Fruit fly (Drosophila melanogaster) whole organism, embryonic: Measurements from ENCODE around the gene CG42540.

ENCODE experiments used
- Antp ChIP-seq: fragments of 200-800 bp; sonication (Bioruptor generic); optimal IDR thresholded peaks from 3 replicates; lab custom pipeline; 2016; ENCODE audit warnings: missing biosample characterization, missing genetic modification characterization
- Atf3 ChIP-seq: fragments of 200-800 bp; sonication (Bioruptor generic); optimal IDR thresholded peaks from 3 replicates; lab custom pipeline; 2016; ENCODE audit warnings: missing biosample characterization, missing genetic modification characterization
- Blimp-1 ChIP-seq: fragments of 200-800 bp; sonication (Bioruptor generic); optimal IDR thresholded peaks from 3 replicates; lab custom pipeline; 2018; ENCODE audit warnings: missing biosample characterization, missing genetic modification characterization, mild to moderate bottlenecking, moderate library complexity, missing genetic modification reagents
- Bteb2 ChIP-seq: fragments of 200-800 bp; sonication (Bioruptor generic); optimal IDR thresholded peaks from 2 replicates; lab custom pipeline; 2016; ENCODE audit warnings: missing biosample characterization, missing genetic modification characterization
- CG10543 ChIP-seq: fragments of 200-800 bp; sonication (Bioruptor generic); optimal IDR thresholded peaks from 3 replicates; lab custom pipeline; 2017; ENCODE audit warnings: missing biosample characterization, mild to moderate bottlenecking, missing genetic modification characterization, moderate library complexity
- CG13287 ChIP-seq: fragments of 200-800 bp; sonication (Bioruptor generic); IDR thresholded peaks from 2 replicates; pipeline ENCODE4 v1.3.6; 2022; ENCODE audit warnings: missing biosample characterization, missing genetic modification characterization; ENCODE audit not compliant: partially characterized antibody
- CG13296 ChIP-seq: fragments of 200-800 bp; sonication (Bioruptor generic); optimal IDR thresholded peaks from 3 replicates; lab custom pipeline; 2018; ENCODE audit warnings: missing biosample characterization, mild to moderate bottlenecking, missing genetic modification characterization
- CG17612 ChIP-seq: fragments of 200-800 bp; sonication (Bioruptor generic); IDR thresholded peaks from 2 replicates; pipeline ENCODE4 v1.3.6; 2022; ENCODE audit warnings: missing biosample characterization, missing genetic modification characterization
- CG17829 ChIP-seq: fragments of 200-800 bp; optimal IDR thresholded peaks from 2 replicates; lab custom pipeline; 2019; ENCODE audit warnings: missing biosample characterization, mild to moderate bottlenecking, missing genetic modification characterization, moderate library complexity
- CG3065 ChIP-seq: fragments of 200-800 bp; sonication (Bioruptor generic); optimal IDR thresholded peaks from 2 replicates; lab custom pipeline; 2016; ENCODE audit warnings: missing biosample characterization, missing genetic modification characterization
- CG31388 ChIP-seq: fragments of 200-800 bp; sonication (Bioruptor generic); optimal IDR thresholded peaks from 2 replicates; lab custom pipeline; 2016; ENCODE audit warnings: missing biosample characterization, missing genetic modification characterization
- CG6272 ChIP-seq: fragments of 200-800 bp; sonication (Bioruptor generic); IDR thresholded peaks from 2 replicates; pipeline ENCODE4 v1.3.6; 2022; ENCODE audit warnings: missing biosample characterization, missing genetic modification characterization
- CG6689 ChIP-seq: fragments of 200-800 bp; sonication (Bioruptor generic); IDR thresholded peaks from 2 replicates; pipeline ENCODE4 v1.3.6; 2022; ENCODE audit warnings: missing biosample characterization, missing genetic modification characterization
- CG7357 ChIP-seq: fragments of 200-800 bp; sonication (Bioruptor generic); IDR thresholded peaks from 3 replicates; pipeline ENCODE4 v1.3.6; 2022; ENCODE audit warnings: missing biosample characterization, missing genetic modification characterization
- CG7963 ChIP-seq: fragments of 200-800 bp; sonication (Bioruptor generic); IDR thresholded peaks from 3 replicates; pipeline ENCODE4 v1.3.6; 2022; ENCODE audit warnings: missing biosample characterization, missing genetic modification characterization; ENCODE audit not compliant: partially characterized antibody
- CG9797 ChIP-seq: fragments of 200-800 bp; sonication (Bioruptor generic); optimal IDR thresholded peaks from 3 replicates; lab custom pipeline; 2018; ENCODE audit warnings: missing biosample characterization, mild to moderate bottlenecking, missing genetic modification characterization
- Dek ChIP-seq: fragments of 200-800 bp; sonication (Bioruptor generic); optimal IDR thresholded peaks from 3 replicates; lab custom pipeline; 2019; ENCODE audit warnings: missing biosample characterization, mild to moderate bottlenecking, missing genetic modification characterization, moderate library complexity
- Dip2 ChIP-seq: fragments of 200-800 bp; sonication (Bioruptor generic); IDR thresholded peaks from 2 replicates; pipeline ENCODE4 v1.3.6; 2022; ENCODE audit warnings: missing biosample characterization, missing genetic modification characterization
- Eip74EF ChIP-seq, 2 experiments: fragments of 200-800 bp in 1 of 2; fragments of >200 bp in 1 of 2; sonication (Bioruptor generic) in 1 of 2; optimal IDR thresholded peaks; 2 replicates each; lab custom pipeline; 2017 to 2019; ENCODE audit warnings: missing biosample characterization in 2 of 2, missing genetic modification characterization in 2 of 2, mild to moderate bottlenecking in 1 of 2, moderate library complexity in 1 of 2
- Fer3 ChIP-seq: fragments of 200-800 bp; sonication (Bioruptor generic); optimal IDR thresholded peaks from 2 replicates; lab custom pipeline; 2018; ENCODE audit warnings: missing biosample characterization, mild to moderate bottlenecking, missing genetic modification characterization, moderate library complexity
- Hmx ChIP-seq: fragments of 200-800 bp; sonication (Bioruptor generic); optimal IDR thresholded peaks from 2 replicates; lab custom pipeline; 2016; ENCODE audit warnings: missing biosample characterization, missing genetic modification characterization
- Hr78 ChIP-seq, 2 experiments: fragments of 200-800 bp in 1 of 2; fragments of >200 bp in 1 of 2; sonication (Bioruptor generic) in 1 of 2; optimal IDR thresholded peaks; 2 replicates each; lab custom pipeline; 2017 to 2019; ENCODE audit warnings: missing biosample characterization in 2 of 2, missing genetic modification characterization in 2 of 2, mild to moderate bottlenecking in 1 of 2, moderate library complexity in 1 of 2
- Neu2 ChIP-seq: fragments of 200-800 bp; sonication (Bioruptor generic); optimal IDR thresholded peaks from 3 replicates; lab custom pipeline; 2016; ENCODE audit warnings: missing biosample characterization, missing genetic modification characterization, borderline replicate concordance
- Nf-YC ChIP-seq: fragments of 200-800 bp; optimal IDR thresholded peaks from 3 replicates; lab custom pipeline; 2019; ENCODE audit warnings: missing biosample characterization, mild to moderate bottlenecking, missing genetic modification characterization, moderate library complexity
- Opbp ChIP-seq: fragments of 200-800 bp; sonication (Bioruptor generic); IDR thresholded peaks from 3 replicates; pipeline ENCODE4 v1.3.6; 2022; ENCODE audit warnings: missing biosample characterization, missing genetic modification characterization; ENCODE audit not compliant: partially characterized antibody
- Sox102F ChIP-seq: fragments of 200-800 bp; sonication (Bioruptor generic); optimal IDR thresholded peaks from 2 replicates; lab custom pipeline; 2018; ENCODE audit warnings: missing biosample characterization, mild to moderate bottlenecking, missing genetic modification characterization, moderate library complexity
- Ssrp ChIP-seq: fragments of 200-800 bp; sonication (Bioruptor generic); optimal IDR thresholded peaks from 2 replicates; lab custom pipeline; 2018; ENCODE audit warnings: missing biosample characterization, mild to moderate bottlenecking, missing genetic modification characterization, moderate library complexity
- TFAM ChIP-seq: fragments of 200-800 bp; sonication (Bioruptor generic); optimal IDR thresholded peaks from 2 replicates; lab custom pipeline; 2017; ENCODE audit warnings: missing biosample characterization, missing genetic modification characterization, inconsistent platforms
- Xbp1 ChIP-seq: fragments of 200-800 bp; sonication (Bioruptor generic); optimal IDR thresholded peaks from 3 replicates; lab custom pipeline; 2016; ENCODE audit warnings: missing biosample characterization, mild to moderate bottlenecking, missing genetic modification characterization
- YL-1 ChIP-seq: fragments of 200-800 bp; sonication (Bioruptor generic); optimal IDR thresholded peaks from 3 replicates; lab custom pipeline; 2017; ENCODE audit warnings: missing biosample characterization, mild to moderate bottlenecking, missing genetic modification characterization
- ab ChIP-seq: fragments of 200-800 bp; sonication (Bioruptor generic); optimal IDR thresholded peaks from 2 replicates; lab custom pipeline; 2016; ENCODE audit warnings: missing biosample characterization, missing genetic modification characterization
- ara ChIP-seq: fragments of 200-800 bp; sonication (Bioruptor generic); IDR thresholded peaks from 2 replicates; pipeline ENCODE4 v1.3.6; 2022; ENCODE audit warnings: missing biosample characterization, missing genetic modification characterization
- br ChIP-seq: fragments of >200 bp; optimal IDR thresholded peaks from 2 replicates; lab custom pipeline; 2017
- cg ChIP-seq: fragments of 200-800 bp; sonication (Bioruptor generic); optimal IDR thresholded peaks from 3 replicates; lab custom pipeline; 2019; ENCODE audit warnings: missing biosample characterization, mild to moderate bottlenecking, missing genetic modification characterization, moderate library complexity
- cwo ChIP-seq: fragments of 200-800 bp; sonication (Bioruptor generic); optimal IDR thresholded peaks from 3 replicates; lab custom pipeline; 2017; ENCODE audit warnings: missing biosample characterization, missing genetic modification characterization, mild to moderate bottlenecking, moderate library complexity, missing genetic modification reagents
- disco-r ChIP-seq: fragments of 200-800 bp; sonication (Bioruptor generic); optimal IDR thresholded peaks from 2 replicates; lab custom pipeline; 2016; ENCODE audit warnings: missing biosample characterization, missing genetic modification characterization
- dmrt99B ChIP-seq: fragments of 200-800 bp; sonication (Bioruptor generic); optimal IDR thresholded peaks from 2 replicates; lab custom pipeline; 2018; ENCODE audit warnings: missing biosample characterization, mild to moderate bottlenecking, missing genetic modification characterization, moderate library complexity
- fu2 ChIP-seq: fragments of 200-800 bp; sonication (Bioruptor generic); optimal IDR thresholded peaks from 2 replicates; lab custom pipeline; 2016; ENCODE audit warnings: missing biosample characterization, missing genetic modification characterization
- gro ChIP-seq: fragments of 200-800 bp; sonication (Bioruptor generic); optimal IDR thresholded peaks from 2 replicates; lab custom pipeline; 2016; ENCODE audit warnings: missing biosample characterization, missing genetic modification characterization
- gsb ChIP-seq: fragments of 200-800 bp; sonication (Bioruptor generic); IDR thresholded peaks from 2 replicates; pipeline ENCODE4 v1.3.6; 2022; ENCODE audit warnings: missing biosample characterization, missing genetic modification characterization
- hbn ChIP-seq: fragments of 200-800 bp; sonication (Bioruptor generic); IDR thresholded peaks from 2 replicates; pipeline ENCODE4 v1.3.6; 2022; ENCODE audit warnings: missing biosample characterization, missing genetic modification characterization; ENCODE audit not compliant: partially characterized antibody
- onecut ChIP-seq: fragments of 200-800 bp; sonication (Bioruptor generic); IDR thresholded peaks from 2 replicates; pipeline ENCODE4 v1.3.6; 2022; ENCODE audit warnings: missing biosample characterization, missing genetic modification characterization
- pb ChIP-seq: fragments of 200-800 bp; sonication (Bioruptor generic); optimal IDR thresholded peaks from 3 replicates; lab custom pipeline; 2016; ENCODE audit warnings: missing biosample characterization, missing genetic modification characterization
- pzg ChIP-seq: fragments of 200-800 bp; sonication (Bioruptor generic); optimal IDR thresholded peaks from 3 replicates; lab custom pipeline; 2018; ENCODE audit warnings: missing biosample characterization, mild to moderate bottlenecking, missing genetic modification characterization, moderate library complexity
- salm ChIP-seq: fragments of 200-800 bp; sonication (Bioruptor generic); optimal IDR thresholded peaks from 2 replicates; lab custom pipeline; 2018; ENCODE audit warnings: missing biosample characterization, mild to moderate bottlenecking, missing genetic modification characterization
- sob ChIP-seq: fragments of 200-800 bp; sonication (Bioruptor generic); IDR thresholded peaks from 2 replicates; pipeline ENCODE4 v1.3.6; 2022; ENCODE audit warnings: missing biosample characterization, missing genetic modification characterization
- tin ChIP-seq: fragments of 200-800 bp; sonication (Bioruptor generic); optimal IDR thresholded peaks from 3 replicates; lab custom pipeline; 2016; ENCODE audit warnings: missing biosample characterization, missing genetic modification characterization
- tio ChIP-seq: fragments of 200-800 bp; sonication (Bioruptor generic); optimal IDR thresholded peaks from 2 replicates; lab custom pipeline; 2017; ENCODE audit warnings: missing biosample characterization, missing genetic modification characterization, inconsistent platforms
- unpg ChIP-seq: fragments of 200-800 bp; sonication (Bioruptor generic); optimal IDR thresholded peaks from 3 replicates; lab custom pipeline; 2018; ENCODE audit warnings: missing biosample characterization, mild to moderate bottlenecking, missing genetic modification characterization, moderate library complexity
- wek ChIP-seq: fragments of 200-800 bp; sonication (Bioruptor generic); optimal IDR thresholded peaks from 3 replicates; lab custom pipeline; 2018; ENCODE audit warnings: missing biosample characterization, mild to moderate bottlenecking, missing genetic modification characterization, moderate library complexity

The CG42540 gene

dm6 chr3L:4611311-4611710, 55.4 kb downstream of the CG42540 start (continued):
- TF ChIP-seq CG7963 (GFP tag; lab: Robert Waterston, UW) (no peak), cwo (GFP tag; lab: Kevin White, UChicago) (no peak), salm (tag; lab: Kevin White, UChicago) (peak; percentile 23), tin (GFP tag; lab: Kevin White, UChicago) (peak; percentile 70), Neu2 (no peak), dmrt99B (tag; lab: Kevin White, UChicago) (peak; percentile 73), CG3065 (GFP tag; lab: Kevin White, UChicago) (peak; percentile 7), cg (GFP tag; lab: Kevin White, UChicago) (no peak), CG6272 (GFP tag; lab: Robert Waterston, UW) (peak; percentile 49; the same call in 1 of the 2 replicates), Blimp-1 (GFP tag; lab: Kevin White, UChicago) (peak; percentile 83), Xbp1 (GFP tag; lab: Kevin White, UChicago) (peak; percentile 71), ara (GFP tag; lab: Robert Waterston, UW) (peak; percentile 94), CG13287 (GFP tag; lab: Robert Waterston, UW) (no peak), Sox102F (GFP tag; lab: Kevin White, UChicago) (peak; percentile 79), onecut (GFP tag; lab: Robert Waterston, UW) (peak; percentile 65), CG31388 (GFP tag; lab: Kevin White, UChicago) (peak; percentile 35), tio (GFP tag; lab: Kevin White, UChicago) (peak; percentile 63), YL-1 (GFP tag; lab: Kevin White, UChicago) (no peak), CG13296 (GFP tag; lab: Kevin White, UChicago) (no peak), gsb (GFP tag; lab: Robert Waterston, UW) (no peak), CG10543 (GFP tag; lab: Kevin White, UChicago) (no peak), sob (GFP tag; lab: Robert Waterston, UW) (peak; percentile 56; the same call in 1 of the 2 replicates), pb (peak; percentile 26), CG7357 (GFP tag; lab: Robert Waterston, UW) (peak; percentile 72; the same call in 2 of the 3 replicates), Eip74EF (GFP tag; optimal IDR thresholded peaks at IDR 0.05; lab: Kevin White, UChicago) (peak in 1 of 2 experiments; percentile 51), pzg (no peak), Atf3 (GFP tag; lab: Kevin White, UChicago) (peak; percentile 70), Opbp (GFP tag; lab: Robert Waterston, UW) (no peak), disco-r (peak; percentile 40), unpg (GFP tag; lab: Kevin White, UChicago) (peak; percentile 79), br (lab: Kevin White, UChicago) (no peak), Dip2 (GFP tag; lab: Robert Waterston, UW) (no peak), Hr78 (GFP tag; optimal IDR thresholded peaks at IDR 0.05; lab: Kevin White, UChicago) (peak in 1 of 2 experiments; percentile 48), Bteb2 (GFP tag; lab: Kevin White, UChicago) (no peak), ab (no peak), Fer3 (peak; percentile 12), fu2 (no peak), Antp (GFP tag; lab: Kevin White, UChicago) (peak; percentile 70), gro (GFP tag; lab: Kevin White, UChicago) (no peak), Hmx (GFP tag; lab: Kevin White, UChicago) (no peak), CG17829 (tag; lab: Kevin White, UChicago) (peak; percentile 83), CG9797 (no peak), CG17612 (GFP tag; lab: Robert Waterston, UW) (no peak), Ssrp (tag; lab: Kevin White, UChicago) (peak; percentile 67), TFAM (GFP tag; lab: Kevin White, UChicago) (peak; percentile 58), Dek (tag; lab: Kevin White, UChicago) (no peak), CG6689 (peak; percentile 81), Nf-YC (no peak), wek (GFP tag; lab: Kevin White, UChicago) (peak; percentile 10), hbn (no peak)
